Worm (Caenorhabditis elegans): ENCODE measurements around the gene Y11D7A.3.

- TF ChIP-seq med-1 (GFP tag; optimal IDR thresholded peaks at IDR 0.05; ENCODE audit: insufficient read depth) (no peak), cog-1 (tag; optimal IDR thresholded peaks at IDR 0.05) (no peak), tab-1 (GFP tag; IDR thresholded peaks at IDR 0.05) (no peak), flt-1 (GFP tag; IDR thresholded peaks at IDR 0.05) (no peak), ref-1 (GFP tag; conservative IDR thresholded peaks at IDR 0.05) (no peak), ztf-23 (GFP tag; IDR thresholded peaks at IDR 0.05) (no peak)
Observed at ce11 chrIV:9216956-9217355, 15.9 kb upstream of the Y11D7A.3 start.

All from whole organism, midembryonic.